Worm (Caenorhabditis elegans) whole organism, late embryonic: Measurements from ENCODE around the gene Y17G7B.3.

Experiments used
- C08G9.2 ChIP-seq: sonication (generic microtip); optimal IDR thresholded peaks from 2 replicates; lab custom pipeline; 2016; ENCODE audit warnings: mild to moderate bottlenecking, missing genetic modification characterization, moderate library complexity, missing compliant biosample characterization
- C38D4.7 ChIP-seq: fragments of 200-800 bp; sonication (Bioruptor generic); optimal IDR thresholded peaks from 2 replicates; lab custom pipeline; 2018; ENCODE audit warnings: mild to moderate bottlenecking, missing genetic modification characterization, moderate library complexity, missing compliant biosample characterization
- ahr-1 ChIP-seq: sonication (generic microtip); optimal IDR thresholded peaks from 2 replicates; lab custom pipeline; 2016; ENCODE audit warnings: missing genetic modification characterization, missing compliant biosample characterization
- ceh-14 ChIP-seq: sonication (generic microtip); optimal IDR thresholded peaks from 2 replicates; lab custom pipeline; 2016; ENCODE audit warnings: missing genotype, missing genetic modification characterization, missing compliant biosample characterization
- ceh-19 ChIP-seq: fragments of 200-800 bp; sonication (Bioruptor generic); optimal IDR thresholded peaks from 2 replicates; lab custom pipeline; 2018; ENCODE audit warnings: mild to moderate bottlenecking, missing genetic modification characterization, missing compliant biosample characterization
- ceh-2 ChIP-seq: sonication (generic microtip); optimal IDR thresholded peaks from 2 replicates; lab custom pipeline; 2016; ENCODE audit warnings: missing genotype, missing genetic modification characterization, missing compliant biosample characterization
- ceh-24 ChIP-seq: sonication (generic microtip); optimal IDR thresholded peaks from 2 replicates; lab custom pipeline; 2016; ENCODE audit warnings: mild to moderate bottlenecking, missing genetic modification characterization, missing compliant biosample characterization
- ceh-30 ChIP-seq: fragments of 150-350 bp; optimal IDR thresholded peaks from 2 replicates; lab custom pipeline; 2014; ENCODE audit warnings: missing biosample characterization, missing genetic modification characterization
- ceh-31 ChIP-seq: sonication (generic microtip); optimal IDR thresholded peaks from 2 replicates; lab custom pipeline; 2016; ENCODE audit warnings: missing genetic modification characterization, missing compliant biosample characterization
- ceh-48 ChIP-seq: sonication (generic microtip); optimal IDR thresholded peaks from 2 replicates; lab custom pipeline; 2016; ENCODE audit warnings: missing genetic modification characterization, inconsistent platforms, missing compliant biosample characterization
- ceh-6 ChIP-seq: fragments of 200-800 bp; sonication (Bioruptor generic); optimal IDR thresholded peaks from 2 replicates; lab custom pipeline; 2018; ENCODE audit warnings: mild to moderate bottlenecking, missing genetic modification characterization, missing compliant biosample characterization
- ceh-9 ChIP-seq: sonication (generic microtip); optimal IDR thresholded peaks from 2 replicates; lab custom pipeline; 2016; ENCODE audit warnings: mild to moderate bottlenecking, missing genetic modification characterization, inconsistent platforms, missing compliant biosample characterization
- dmd-4 ChIP-seq: sonication (generic microtip); optimal IDR thresholded peaks from 2 replicates; lab custom pipeline; 2016; ENCODE audit warnings: borderline replicate concordance, missing genetic modification characterization, missing compliant biosample characterization
- eyg-1 ChIP-seq: sonication (generic microtip); optimal IDR thresholded peaks from 2 replicates; lab custom pipeline; 2016; ENCODE audit warnings: missing genotype, missing genetic modification characterization, missing compliant biosample characterization
- fax-1 ChIP-seq: sonication (generic microtip); optimal IDR thresholded peaks from 2 replicates; lab custom pipeline; 2016; ENCODE audit warnings: missing genotype, missing genetic modification characterization, missing compliant biosample characterization
- fkh-10 ChIP-seq: fragments of 150-350 bp; optimal IDR thresholded peaks from 2 replicates; lab custom pipeline; 2014; ENCODE audit warnings: missing biosample characterization, missing genetic modification reagents, missing genetic modification characterization
- fkh-6 ChIP-seq: sonication (generic microtip); optimal IDR thresholded peaks from 2 replicates; lab custom pipeline; 2016; ENCODE audit warnings: missing genetic modification characterization, missing compliant biosample characterization
- gmeb-2 ChIP-seq: sonication (generic microtip); optimal IDR thresholded peaks from 2 replicates; lab custom pipeline; 2016; ENCODE audit warnings: missing genetic modification characterization, inconsistent platforms, missing compliant biosample characterization
- hlh-15 ChIP-seq: sonication (generic microtip); optimal IDR thresholded peaks from 2 replicates; lab custom pipeline; 2016; ENCODE audit warnings: missing genetic modification characterization, missing compliant biosample characterization
- hlh-6 ChIP-seq: sonication (generic microtip); optimal IDR thresholded peaks from 2 replicates; lab custom pipeline; 2016; ENCODE audit warnings: missing genotype, missing genetic modification characterization, missing compliant biosample characterization
- hlh-8 ChIP-seq: sonication (generic microtip); optimal IDR thresholded peaks from 2 replicates; lab custom pipeline; 2016; ENCODE audit warnings: missing genotype, missing genetic modification characterization, missing compliant biosample characterization
- lim-6 ChIP-seq: sonication (generic microtip); optimal IDR thresholded peaks from 2 replicates; lab custom pipeline; 2016; ENCODE audit warnings: missing genetic modification characterization, missing compliant biosample characterization
- lin-11 ChIP-seq: fragments of 200-800 bp; sonication (Bioruptor generic); optimal IDR thresholded peaks from 2 replicates; lab custom pipeline; 2018; ENCODE audit warnings: mild to moderate bottlenecking, missing genetic modification characterization, missing compliant biosample characterization
- mec-3 ChIP-seq: sonication (generic microtip); optimal IDR thresholded peaks from 2 replicates; lab custom pipeline; 2016; ENCODE audit warnings: borderline replicate concordance, missing genetic modification characterization, missing compliant biosample characterization
- nfya-1 ChIP-seq: sonication (generic microtip); optimal IDR thresholded peaks from 2 replicates; lab custom pipeline; 2017; ENCODE audit warnings: missing genetic modification characterization, mild to moderate bottlenecking, missing compliant biosample characterization, antibody characterized with exemption, moderate library complexity
- nhr-232 ChIP-seq: sonication (generic microtip); optimal IDR thresholded peaks from 2 replicates; lab custom pipeline; 2016; ENCODE audit warnings: missing genetic modification characterization, missing compliant biosample characterization
- npax-4 ChIP-seq: sonication (generic microtip); optimal IDR thresholded peaks from 2 replicates; lab custom pipeline; 2016; ENCODE audit warnings: missing genetic modification characterization, missing compliant biosample characterization
- pax-1 ChIP-seq: fragments of 150-350 bp; optimal IDR thresholded peaks from 2 replicates; lab custom pipeline; 2014; ENCODE audit warnings: missing biosample characterization, missing genetic modification characterization
- pha-2 ChIP-seq: sonication (generic microtip); optimal IDR thresholded peaks from 2 replicates; lab custom pipeline; 2017; ENCODE audit warnings: mild to moderate bottlenecking, missing genetic modification characterization, missing compliant biosample characterization
- pha-4 ChIP-seq: fragments of 150-350 bp; optimal IDR thresholded peaks from 2 replicates; lab custom pipeline; 2018; ENCODE audit warnings: missing biosample characterization, missing genetic modification reagents, missing genetic modification characterization
- sdc-2 ChIP-seq: sonication (generic microtip); optimal IDR thresholded peaks from 2 replicates; lab custom pipeline; 2016; ENCODE audit warnings: missing genotype, missing genetic modification characterization, missing compliant biosample characterization
- sox-2 ChIP-seq: fragments of 200-800 bp; sonication (Bioruptor generic); IDR thresholded peaks from 2 replicates; pipeline ENCODE4 v1.3.6; 2022; ENCODE audit warnings: missing genetic modification reagents, missing genetic modification characterization, missing compliant biosample characterization
- syd-9 ChIP-seq: sonication (generic microtip); optimal IDR thresholded peaks from 2 replicates; lab custom pipeline; 2016; ENCODE audit warnings: mild to moderate bottlenecking, missing genetic modification characterization, moderate library complexity, missing compliant biosample characterization
- tbx-2 ChIP-seq: sonication (generic microtip); optimal IDR thresholded peaks from 2 replicates; lab custom pipeline; 2016; ENCODE audit warnings: missing genetic modification characterization, missing compliant biosample characterization
- unc-3 ChIP-seq, 2 experiments: fragments of 200-800 bp in 1 of 2; sonication (Bioruptor generic) in 1 of 2; sonication (generic microtip) in 1 of 2; conservative IDR thresholded peaks in 1 of 2; optimal IDR thresholded peaks in 1 of 2; 2 replicates each; pipeline versions ENCODE4 v1.3.6 to Lab custom; 2016 to 2022; ENCODE audit warnings: missing compliant biosample characterization in 2 of 2, missing genetic modification characterization in 2 of 2, missing genetic modification reagents in 1 of 2
- unc-86 ChIP-seq: sonication (generic microtip); optimal IDR thresholded peaks from 2 replicates; lab custom pipeline; 2016; ENCODE audit warnings: missing genetic modification characterization, missing compliant biosample characterization

Gene Y17G7B.3

DNA sequence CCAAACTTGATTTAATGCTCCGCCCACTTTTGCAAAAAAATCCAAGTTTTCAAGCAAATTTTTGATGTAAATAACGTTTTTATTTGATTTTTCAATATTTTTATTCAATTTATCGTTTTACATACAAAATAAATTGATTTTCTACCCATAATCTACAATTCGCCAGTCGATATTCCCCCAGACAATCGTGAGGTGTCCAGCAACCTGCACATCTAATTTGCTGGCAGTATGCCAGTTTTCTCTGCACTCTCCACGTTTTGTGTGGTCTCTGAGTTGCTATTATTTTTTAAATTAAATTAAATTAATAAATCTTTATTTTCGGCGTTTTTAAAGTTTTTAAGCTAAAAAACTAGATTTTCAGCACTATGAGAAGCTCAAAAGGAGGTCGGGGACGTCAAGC is 8.7 kb upstream of the Y17G7B.3 start (continued):
- TF ChIP-seq C08G9.2 (peak; percentile 69), mec-3 (no peak), ceh-9 (tag; lab: Kevin White, UChicago) (no peak), eyg-1 (tag; lab: Kevin White, UChicago) (peak; percentile 21), pha-2 (tag; lab: Kevin White, UChicago) (no peak), fkh-6 (no peak), unc-86 (peak; percentile 19), pha-4 (tag; lab: Kevin White, UChicago) (no peak), pax-1 (tag; lab: Kevin White, UChicago) (peak; percentile 26), fkh-10 (GFP tag; lab: Kevin White, UChicago) (no peak), lim-6 (tag; lab: Kevin White, UChicago) (no peak), ceh-14 (tag; lab: Kevin White, UChicago) (peak; percentile 78), C38D4.7 (GFP tag; lab: Kevin White, UChicago) (no peak), gmeb-2 (tag; lab: Kevin White, UChicago) (peak; percentile 7), lin-11 (tag; lab: Kevin White, UChicago) (peak; percentile 1), syd-9 (no peak), ceh-6 (GFP tag; lab: Kevin White, UChicago) (no peak), nfya-1 (tag; lab: Kevin White, UChicago) (peak; percentile 60), nhr-232 (no peak)

DNA sequence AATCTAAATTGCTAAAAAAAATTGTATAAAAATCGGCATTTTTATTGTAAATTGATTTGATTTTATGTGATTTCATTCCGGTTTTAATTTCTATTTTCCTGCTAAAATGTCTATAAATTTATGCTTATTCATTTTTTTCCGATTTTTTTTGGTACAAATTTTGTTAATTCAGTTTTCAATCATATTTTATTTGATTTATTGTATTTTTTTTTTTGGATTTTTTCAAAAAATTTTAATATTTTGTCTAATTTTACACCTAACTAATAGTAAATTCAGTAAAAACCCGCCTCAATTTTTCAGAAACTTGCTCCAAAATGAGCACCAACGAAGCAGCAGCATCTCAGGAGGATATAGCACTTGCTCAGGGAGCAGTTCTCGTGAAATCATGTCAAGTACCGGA is 3.9 kb downstream of the Y17G7B.3 start, which contains the start of gene dhps-1:
Gene dhps-1 (plus strand): TSS at position 301 of the 400 bp plus-strand sequence.
- TF ChIP-seq hlh-6 (tag; lab: Kevin White, UChicago) (no peak), ceh-31 (tag; lab: Kevin White, UChicago) (no peak)

DNA sequence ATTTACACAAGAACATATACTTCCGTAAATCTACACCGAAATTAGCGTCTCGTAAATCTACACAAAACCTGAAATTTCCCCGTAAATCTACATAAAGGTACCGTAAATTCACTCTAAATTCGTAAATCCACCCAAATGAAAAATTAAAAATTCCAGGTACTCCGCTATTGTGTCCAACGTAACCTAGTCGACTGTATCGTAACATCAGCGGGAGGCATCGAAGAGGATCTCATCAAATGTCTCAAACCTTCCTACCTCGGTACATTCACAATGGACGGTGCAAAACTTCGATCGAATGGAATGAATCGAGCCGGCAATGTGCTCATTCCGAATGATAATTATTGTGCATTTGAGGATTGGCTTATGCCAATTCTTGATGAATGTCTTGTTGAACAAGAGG is 6.1 kb downstream of the Y17G7B.3 start:
- TF ChIP-seq ahr-1 (no peak), hlh-15 (no peak), ceh-19 (GFP tag; lab: Kevin White, UChicago) (no peak), nfya-1 (tag; lab: Kevin White, UChicago) (no peak), pax-1 (tag; lab: Kevin White, UChicago) (no peak), ceh-24 (tag; lab: Kevin White, UChicago) (no peak), lim-6 (tag; lab: Kevin White, UChicago) (no peak), dmd-4 (tag; lab: Kevin White, UChicago) (no peak), ceh-2 (no peak), tbx-2 (tag; lab: Kevin White, UChicago) (no peak), ceh-30 (tag; lab: Kevin White, UChicago) (no peak), ceh-14 (tag; lab: Kevin White, UChicago) (no peak)

ce11 chrII:11998903-11999302 is 10.1 kb downstream of the Y17G7B.3 start, which contains the start of gene Y17G7B.23:
Y17G7B.23 (plus strand) TSS chrII:11999203.
- TF ChIP-seq sox-2 (GFP tag; lab: Robert Waterston, UW) (no peak), ceh-31 (tag; lab: Kevin White, UChicago) (no peak), fax-1 (tag; lab: Kevin White, UChicago) (no peak)

ce11 chrII:12005981-12006380 is 17.2 kb downstream of the Y17G7B.3 start:
- TF ChIP-seq unc-3 (GFP tag; conservative IDR thresholded peaks at IDR 0.05; lab: Robert Waterston, UW) (no peak), unc-3 (tag; optimal IDR thresholded peaks at IDR 0.05; lab: Kevin White, UChicago) (no peak), hlh-8 (no peak), ceh-48 (no peak), lin-11 (tag; lab: Kevin White, UChicago) (no peak), sdc-2 (no peak), npax-4 (tag; lab: Kevin White, UChicago) (no peak), nhr-232 (no peak), pha-2 (tag; lab: Kevin White, UChicago) (no peak)
